Worm (Caenorhabditis elegans): Measurements from ENCODE around the gene F56H9.9.

DNA sequence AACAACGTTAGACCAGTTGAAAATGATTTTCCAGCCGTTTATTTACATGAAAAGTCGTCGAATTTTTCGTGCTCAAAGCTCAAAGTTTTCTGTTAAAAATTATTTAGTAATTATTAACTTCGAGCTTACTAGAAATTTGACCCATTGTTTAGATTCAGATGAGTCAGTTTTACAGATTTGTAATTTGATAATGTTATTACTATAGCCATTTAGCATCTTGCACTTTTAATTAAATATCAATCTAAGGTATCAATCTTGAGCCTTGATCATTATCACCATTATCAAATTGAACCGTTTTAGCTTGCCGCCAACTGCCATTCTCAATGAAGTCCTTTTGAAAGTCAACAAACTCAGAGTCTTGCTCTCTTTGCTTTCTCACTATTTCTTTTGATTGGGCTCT, 14.7 kb downstream of the F56H9.9 start, which contains the start of gene ZC116.1:
- TF ChIP-seq lin-15B (tag; optimal IDR thresholded peaks at IDR 0.05) (no peak), lin-39 (tag; optimal IDR thresholded peaks at IDR 0.05) (no peak), skn-1 (tag; optimal IDR thresholded peaks at IDR 0.05) (no peak), tbx-2 (tag; optimal IDR thresholded peaks at IDR 0.05) (no peak), unc-39 (tag; optimal IDR thresholded peaks at IDR 0.05) (no peak), egl-27 (tag; optimal IDR thresholded peaks at IDR 0.05) (no peak), R02D3.7 (tag; optimal IDR thresholded peaks at IDR 0.05) (no peak), ama-1 (optimal IDR thresholded peaks at IDR 0.05) (no peak)

Data from whole organism, L3 larva.